Fruit fly (Drosophila melanogaster) whole organism, embryonic: ENCODE data around the gene nst.
A peak's percentile ranks its signal among the peaks of the same experiment; 100 is the strongest.

Experiments used
- CG10209 ChIP-seq: fragments of 200-800 bp; sonication (Bioruptor generic); optimal IDR thresholded peaks from 3 replicates; lab custom pipeline; 2017; ENCODE audit warnings: missing biosample characterization, mild to moderate bottlenecking, missing genetic modification characterization, missing genetic modification reagents
- CG10274 ChIP-seq: fragments of 200-800 bp; sonication (Bioruptor generic); optimal IDR thresholded peaks from 3 replicates; lab custom pipeline; 2017; ENCODE audit warnings: missing biosample characterization, mild to moderate bottlenecking, missing genetic modification characterization
- CG11247 ChIP-seq: fragments of 200-800 bp; sonication (Bioruptor generic); IDR thresholded peaks from 2 replicates; pipeline ENCODE4 v1.3.6; 2022; ENCODE audit warnings: missing biosample characterization, missing genetic modification characterization
- CG11456 ChIP-seq: fragments of 200-800 bp; sonication (Bioruptor generic); IDR thresholded peaks from 3 replicates; pipeline ENCODE4 v1.3.6; 2022; ENCODE audit warnings: missing biosample characterization, missing genetic modification characterization
- CG11696 ChIP-seq: fragments of 200-800 bp; sonication (Bioruptor generic); IDR thresholded peaks from 2 replicates; pipeline ENCODE4 v1.3.6; 2022; ENCODE audit warnings: missing biosample characterization, missing genetic modification characterization
- CG12744 ChIP-seq: fragments of 200-800 bp; sonication (Bioruptor generic); optimal IDR thresholded peaks from 2 replicates; lab custom pipeline; 2016; ENCODE audit warnings: missing biosample characterization, missing genetic modification characterization
- CG13424 ChIP-seq: fragments of 200-800 bp; sonication (Bioruptor generic); optimal IDR thresholded peaks from 2 replicates; lab custom pipeline; 2019; ENCODE audit warnings: missing biosample characterization, mild to moderate bottlenecking, missing genetic modification characterization, moderate library complexity
- CG13894 ChIP-seq: fragments of 200-800 bp; sonication (Bioruptor generic); optimal IDR thresholded peaks from 3 replicates; lab custom pipeline; 2018; ENCODE audit warnings: missing biosample characterization, mild to moderate bottlenecking, missing genetic modification characterization, moderate library complexity
- CG14860 ChIP-seq: fragments of 200-800 bp; sonication (Bioruptor generic); IDR thresholded peaks from 3 replicates; pipeline ENCODE4 v1.3.6; 2022; ENCODE audit warnings: missing biosample characterization, missing genetic modification characterization; ENCODE audit not compliant: partially characterized antibody
- CG15696 ChIP-seq: fragments of 200-800 bp; sonication (Bioruptor generic); optimal IDR thresholded peaks from 2 replicates; lab custom pipeline; 2019; ENCODE audit warnings: missing biosample characterization, mild to moderate bottlenecking, missing genetic modification characterization, moderate library complexity
- CG1602 ChIP-seq: fragments of 200-800 bp; sonication (Bioruptor generic); optimal IDR thresholded peaks from 3 replicates; lab custom pipeline; 2016; ENCODE audit warnings: missing biosample characterization, missing genetic modification characterization
- CG1603 ChIP-seq: fragments of 200-800 bp; sonication (Bioruptor generic); optimal IDR thresholded peaks from 2 replicates; lab custom pipeline; 2019; ENCODE audit warnings: missing biosample characterization, mild to moderate bottlenecking, missing genetic modification characterization, moderate library complexity
- CG17568 ChIP-seq: fragments of 200-800 bp; sonication (Bioruptor generic); optimal IDR thresholded peaks from 2 replicates; lab custom pipeline; 2018; ENCODE audit warnings: missing biosample characterization, mild to moderate bottlenecking, missing genetic modification characterization, moderate library complexity
- CG18764 ChIP-seq: fragments of 200-800 bp; sonication (Bioruptor generic); optimal IDR thresholded peaks from 3 replicates; lab custom pipeline; 2016; ENCODE audit warnings: missing biosample characterization, missing genetic modification characterization
- CG3065 ChIP-seq: fragments of 200-800 bp; sonication (Bioruptor generic); optimal IDR thresholded peaks from 2 replicates; lab custom pipeline; 2016; ENCODE audit warnings: missing biosample characterization, missing genetic modification characterization
- CG3281 ChIP-seq: fragments of 200-800 bp; sonication (Bioruptor generic); optimal IDR thresholded peaks from 3 replicates; lab custom pipeline; 2017; ENCODE audit warnings: missing biosample characterization, mild to moderate bottlenecking, missing genetic modification characterization
- CG4328 ChIP-seq: fragments of 200-800 bp; sonication (Bioruptor generic); optimal IDR thresholded peaks from 3 replicates; lab custom pipeline; 2017; ENCODE audit warnings: missing biosample characterization, missing genetic modification reagents, missing genetic modification characterization
- CG4360 ChIP-seq: fragments of 200-800 bp; sonication (Bioruptor generic); IDR thresholded peaks from 2 replicates; pipeline ENCODE4 v1.3.6; 2022; ENCODE audit warnings: missing biosample characterization, missing genetic modification characterization
- CG4424 ChIP-seq: fragments of 200-800 bp; sonication (Bioruptor generic); optimal IDR thresholded peaks from 3 replicates; lab custom pipeline; 2016; ENCODE audit warnings: missing biosample characterization, missing genetic modification characterization
- CG7372 ChIP-seq: fragments of 200-800 bp; sonication (Bioruptor generic); IDR thresholded peaks from 2 replicates; pipeline ENCODE4 v1.3.6; 2022; ENCODE audit warnings: missing biosample characterization, missing genetic modification characterization
- CoRest ChIP-seq: fragments of 200-800 bp; sonication (Bioruptor generic); optimal IDR thresholded peaks from 3 replicates; lab custom pipeline; 2018; ENCODE audit warnings: missing biosample characterization, mild to moderate bottlenecking, missing genetic modification characterization, moderate library complexity
- Dip2 ChIP-seq: fragments of 200-800 bp; sonication (Bioruptor generic); IDR thresholded peaks from 2 replicates; pipeline ENCODE4 v1.3.6; 2022; ENCODE audit warnings: missing biosample characterization, missing genetic modification characterization
- ERR ChIP-seq: fragments of 200-800 bp; sonication (Bioruptor generic); optimal IDR thresholded peaks from 2 replicates; lab custom pipeline; 2016; ENCODE audit warnings: missing biosample characterization, missing genetic modification characterization
- Hr39 ChIP-seq: fragments of >200 bp; optimal IDR thresholded peaks from 2 replicates; lab custom pipeline; 2017
- Opbp ChIP-seq: fragments of 200-800 bp; sonication (Bioruptor generic); IDR thresholded peaks from 3 replicates; pipeline ENCODE4 v1.3.6; 2022; ENCODE audit warnings: missing biosample characterization, missing genetic modification characterization; ENCODE audit not compliant: partially characterized antibody
- Optix ChIP-seq: fragments of 200-800 bp; sonication (Bioruptor generic); IDR thresholded peaks from 3 replicates; pipeline ENCODE4 v1.3.6; 2022; ENCODE audit warnings: missing biosample characterization, missing genetic modification characterization
- Sox102F ChIP-seq: fragments of 200-800 bp; sonication (Bioruptor generic); optimal IDR thresholded peaks from 2 replicates; lab custom pipeline; 2018; ENCODE audit warnings: missing biosample characterization, mild to moderate bottlenecking, missing genetic modification characterization, moderate library complexity
- Ssrp ChIP-seq: fragments of 200-800 bp; sonication (Bioruptor generic); optimal IDR thresholded peaks from 2 replicates; lab custom pipeline; 2018; ENCODE audit warnings: missing biosample characterization, mild to moderate bottlenecking, missing genetic modification characterization, moderate library complexity
- Stat92E ChIP-seq, 3 experiments: fragments of >200 bp in 2 of 3; fragments of 200-800 bp in 1 of 3; sonication (Bioruptor generic) in 1 of 3; optimal IDR thresholded peaks; 2 replicates each; lab custom pipeline; 2017 to 2019; ENCODE audit warnings: missing biosample characterization in 3 of 3, missing genetic modification characterization in 3 of 3, mild to moderate bottlenecking in 1 of 3, moderate library complexity in 1 of 3
- Taf1 ChIP-seq: fragments of 200-800 bp; sonication (Bioruptor generic); IDR thresholded peaks from 2 replicates; pipeline ENCODE4 v1.3.6; 2022; ENCODE audit warnings: missing biosample characterization, missing genetic modification characterization
- Tbp ChIP-seq: fragments of >200 bp; optimal IDR thresholded peaks from 2 replicates; lab custom pipeline; 2018; ENCODE audit warnings: missing biosample characterization, missing genetic modification characterization
- aop ChIP-seq: fragments of 200-800 bp; sonication (Bioruptor generic); IDR thresholded peaks from 2 replicates; pipeline ENCODE4 v1.3.6; 2022; ENCODE audit warnings: missing biosample characterization, missing genetic modification characterization
- ara ChIP-seq: fragments of 200-800 bp; sonication (Bioruptor generic); IDR thresholded peaks from 2 replicates; pipeline ENCODE4 v1.3.6; 2022; ENCODE audit warnings: missing biosample characterization, missing genetic modification characterization
- bab2 ChIP-seq: fragments of 200-800 bp; sonication (Bioruptor generic); optimal IDR thresholded peaks from 2 replicates; lab custom pipeline; 2016; ENCODE audit warnings: missing biosample characterization, missing genetic modification characterization
- crol ChIP-seq: fragments of 200-800 bp; sonication (Bioruptor generic); IDR thresholded peaks from 2 replicates; pipeline ENCODE4 v1.3.6; 2022; ENCODE audit warnings: missing biosample characterization, missing genetic modification characterization
- dysf ChIP-seq: fragments of 200-800 bp; sonication (Bioruptor generic); IDR thresholded peaks from 3 replicates; pipeline ENCODE4 v1.3.6; 2022; ENCODE audit warnings: missing biosample characterization, missing genetic modification characterization
- emc ChIP-seq: fragments of 200-800 bp; sonication (Bioruptor generic); optimal IDR thresholded peaks from 2 replicates; lab custom pipeline; 2016; ENCODE audit warnings: missing biosample characterization, missing genetic modification characterization
- eve ChIP-seq, 2 experiments: fragments of >200 bp; optimal IDR thresholded peaks; 2 replicates each; lab custom pipeline; 2017; ENCODE audit warnings: missing biosample characterization in 2 of 2, missing genetic modification characterization in 2 of 2
- gce ChIP-seq: fragments of 200-800 bp; sonication (Bioruptor generic); IDR thresholded peaks from 3 replicates; pipeline ENCODE4 v1.3.6; 2022; ENCODE audit warnings: missing biosample characterization, missing genetic modification characterization
- gro ChIP-seq: fragments of 200-800 bp; sonication (Bioruptor generic); optimal IDR thresholded peaks from 2 replicates; lab custom pipeline; 2016; ENCODE audit warnings: missing biosample characterization, missing genetic modification characterization
- hbn ChIP-seq: fragments of 200-800 bp; sonication (Bioruptor generic); IDR thresholded peaks from 2 replicates; pipeline ENCODE4 v1.3.6; 2022; ENCODE audit warnings: missing biosample characterization, missing genetic modification characterization; ENCODE audit not compliant: partially characterized antibody
- ind ChIP-seq: fragments of 200-800 bp; sonication (Bioruptor generic); optimal IDR thresholded peaks from 3 replicates; lab custom pipeline; 2016; ENCODE audit warnings: missing biosample characterization, missing genetic modification characterization
- mirr ChIP-seq: fragments of 200-800 bp; sonication (Bioruptor generic); optimal IDR thresholded peaks from 3 replicates; lab custom pipeline; 2018; ENCODE audit warnings: missing biosample characterization, mild to moderate bottlenecking, missing genetic modification characterization
- nom ChIP-seq: fragments of 200-800 bp; sonication (Bioruptor generic); optimal IDR thresholded peaks from 2 replicates; lab custom pipeline; 2017; ENCODE audit warnings: missing biosample characterization, missing genetic modification characterization, mild to moderate bottlenecking, moderate library complexity, missing genetic modification reagents
- salm ChIP-seq: fragments of 200-800 bp; sonication (Bioruptor generic); optimal IDR thresholded peaks from 2 replicates; lab custom pipeline; 2018; ENCODE audit warnings: missing biosample characterization, mild to moderate bottlenecking, missing genetic modification characterization
- sd ChIP-seq: fragments of 200-800 bp; sonication (Bioruptor generic); optimal IDR thresholded peaks from 3 replicates; lab custom pipeline; 2018; ENCODE audit warnings: missing biosample characterization, mild to moderate bottlenecking, missing genetic modification characterization, moderate library complexity
- sens-2 ChIP-seq: fragments of 200-800 bp; sonication (Bioruptor generic); IDR thresholded peaks from 2 replicates; pipeline ENCODE4 v1.3.6; 2022; ENCODE audit warnings: missing biosample characterization, missing genetic modification characterization
- sr ChIP-seq: fragments of 200-800 bp; sonication (Bioruptor generic); IDR thresholded peaks from 3 replicates; pipeline ENCODE4 v1.3.6; 2022; ENCODE audit warnings: missing biosample characterization, missing genetic modification characterization
- tio ChIP-seq: fragments of 200-800 bp; sonication (Bioruptor generic); optimal IDR thresholded peaks from 2 replicates; lab custom pipeline; 2017; ENCODE audit warnings: missing biosample characterization, missing genetic modification characterization, inconsistent platforms
- tna ChIP-seq: fragments of 200-800 bp; sonication (Bioruptor generic); IDR thresholded peaks from 2 replicates; pipeline ENCODE4 v1.3.6; 2022; ENCODE audit warnings: missing biosample characterization, missing genetic modification characterization; ENCODE audit not compliant: partially characterized antibody
- twi ChIP-seq: fragments of 200-800 bp; optimal IDR thresholded peaks from 2 replicates; lab custom pipeline; 2019; ENCODE audit warnings: missing biosample characterization, mild to moderate bottlenecking, missing genetic modification characterization, moderate library complexity
- vvl ChIP-seq: fragments of 200-800 bp; sonication (Bioruptor generic); IDR thresholded peaks from 2 replicates; pipeline ENCODE4 v1.3.6; 2022; ENCODE audit warnings: missing biosample characterization, missing genetic modification characterization

nst gene

DNA sequence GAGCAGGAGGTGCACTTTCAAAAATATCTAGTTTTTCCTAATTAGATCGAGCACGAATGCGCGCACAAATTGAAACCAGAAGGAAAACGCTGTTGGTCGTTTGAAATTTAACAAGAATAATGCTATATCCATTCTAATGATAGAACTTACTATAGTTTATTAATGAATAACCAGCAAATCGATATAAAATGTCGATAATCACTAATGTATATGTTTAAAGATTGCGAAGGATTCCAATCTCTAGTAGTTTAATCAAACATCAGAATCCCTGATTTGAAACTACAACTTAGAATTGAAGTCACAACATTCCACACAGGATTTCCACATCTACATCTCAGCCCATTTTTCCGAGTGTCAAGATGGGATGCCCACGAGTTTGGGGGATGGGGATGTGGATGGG is 35.5 kb upstream of the nst start (continued):
- no peak for TF ChIP-seq CG11247 (GFP tag; lab: Robert Waterston, UW)
- peak; percentile 13 for TF ChIP-seq CG4424
- TF ChIP-seq dysf (GFP tag; lab: Robert Waterston, UW) = no peak
- no peak for TF ChIP-seq sens-2 (GFP tag; lab: Robert Waterston, UW)
- no peak for TF ChIP-seq aop (GFP tag; lab: Robert Waterston, UW)
- TF ChIP-seq ERR = no peak
- TF ChIP-seq eve (GFP tag; optimal IDR thresholded peaks at IDR 0.05; lab: Kevin White, UChicago) = peak in 1 of 2 experiments; percentile 50
- no peak for TF ChIP-seq CG3065 (GFP tag; lab: Kevin White, UChicago)
- TF ChIP-seq salm = no peak
- TF ChIP-seq Tbp (GFP tag; lab: Kevin White, UChicago) = no peak
- TF ChIP-seq Sox102F (GFP tag; lab: Kevin White, UChicago) = no peak
- TF ChIP-seq bab2 = no peak
- TF ChIP-seq CG17568 (GFP tag; lab: Kevin White, UChicago) = no peak
- TF ChIP-seq CG18764 (GFP tag; lab: Kevin White, UChicago) = no peak
- no peak for TF ChIP-seq nom (GFP tag; lab: Kevin White, UChicago)
- no peak for TF ChIP-seq tna
- TF ChIP-seq Dip2 (GFP tag; lab: Robert Waterston, UW) = no peak
- no peak for TF ChIP-seq CG3281 (GFP tag; lab: Kevin White, UChicago)
- TF ChIP-seq CG11696 = no peak
- no peak for TF ChIP-seq CG14860
- no peak for TF ChIP-seq gce (GFP tag; lab: Robert Waterston, UW)
- TF ChIP-seq Taf1 (GFP tag; lab: Robert Waterston, UW) = no peak
- TF ChIP-seq gro (GFP tag; lab: Kevin White, UChicago) = no peak

DNA sequence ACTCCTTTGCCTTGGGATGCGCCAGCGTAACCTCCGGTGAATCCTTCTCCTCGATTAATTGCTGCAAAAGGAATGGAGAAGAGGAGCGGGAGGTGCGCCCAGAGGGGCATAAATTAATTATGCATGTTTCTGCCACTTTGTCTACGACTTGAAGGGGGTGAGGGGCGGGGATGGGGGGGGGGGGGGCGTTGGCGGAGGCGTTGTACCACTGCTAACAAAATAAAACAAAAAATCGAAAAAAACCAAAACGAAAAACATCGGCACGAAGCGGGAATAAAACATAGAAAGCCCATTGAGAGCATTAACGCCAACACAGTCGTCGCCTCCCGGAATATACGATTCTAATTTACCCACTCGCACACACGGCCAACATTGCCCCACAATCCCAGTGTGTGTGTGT is 35.0 kb upstream of the nst start:
- no peak for TF ChIP-seq Optix (GFP tag; lab: Robert Waterston, UW)
- TF ChIP-seq CoRest = no peak
- TF ChIP-seq ind (GFP tag; lab: Kevin White, UChicago) = no peak
- TF ChIP-seq hbn = no peak
- no peak for TF ChIP-seq Ssrp (tag; lab: Kevin White, UChicago)
- peak; percentile 1 for TF ChIP-seq twi (tag; lab: Kevin White, UChicago)
- no peak for TF ChIP-seq tio
- peak; percentile 23; the same call in 1 of the 2 replicates for TF ChIP-seq vvl (GFP tag; lab: Robert Waterston, UW)
- TF ChIP-seq emc (GFP tag; lab: Kevin White, UChicago) = no peak
- TF ChIP-seq crol = peak; percentile 80
- 0 out of 3 replicates have a peak, but pooled peaks have one; percentile 14 for TF ChIP-seq Opbp (GFP tag; lab: Robert Waterston, UW)
- peak; percentile 51; the same call in 1 of the 2 replicates for TF ChIP-seq ara (GFP tag; lab: Robert Waterston, UW)
- no peak for TF ChIP-seq CG12744 (GFP tag; lab: Kevin White, UChicago)
- 0 out of 3 replicates have a peak, but pooled peaks have one; percentile 18 for TF ChIP-seq CG11456
- no peak for TF ChIP-seq CG15696
- no peak for TF ChIP-seq CG1603
- peak; percentile 94 for TF ChIP-seq sr (GFP tag; lab: Robert Waterston, UW)
- TF ChIP-seq, all 482 proteins: peak for 7

DNA sequence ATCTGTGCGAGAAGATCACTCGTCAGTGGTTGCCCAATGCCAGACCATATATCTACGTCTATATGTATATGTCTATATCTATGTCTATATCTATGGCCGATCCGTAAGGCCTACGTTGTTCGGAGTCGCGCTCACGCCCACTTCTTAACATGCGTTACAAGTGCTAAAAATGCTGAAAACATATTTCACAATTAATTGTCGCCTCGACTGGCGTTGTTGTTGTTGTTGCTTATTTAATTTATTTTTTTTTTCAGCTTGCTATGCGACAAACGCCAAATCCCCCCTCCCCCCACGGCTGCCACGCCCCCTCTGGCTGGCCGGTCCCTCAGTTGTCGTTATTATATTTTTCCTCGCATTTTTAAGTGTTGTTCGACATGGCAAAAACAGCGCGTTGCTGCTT is 34.3 kb upstream of the nst start:
- TF ChIP-seq CG10274 (GFP tag; lab: Kevin White, UChicago) (no peak), CG4328 (peak; percentile 37), sr (GFP tag; lab: Robert Waterston, UW) (peak; percentile 70; the same call in 2 of the 3 replicates), CG1602 (GFP tag; lab: Kevin White, UChicago) (no peak), CG13894 (tag; lab: Kevin White, UChicago) (peak; percentile 78), mirr (GFP tag; lab: Kevin White, UChicago) (peak; percentile 37), sd (tag; lab: Kevin White, UChicago) (peak; percentile 73), CG13424 (tag; lab: Kevin White, UChicago) (no peak), Stat92E (GFP tag; optimal IDR thresholded peaks at IDR 0.05; lab: Kevin White, UChicago) (no peak), CG7372 (GFP tag; lab: Robert Waterston, UW) (no peak), Hr39 (lab: Kevin White, UChicago) (peak; percentile 8), crol (peak; percentile 8; the same call in 1 of the 2 replicates), CG10209 (GFP tag; lab: Kevin White, UChicago) (no peak), CG4360 (GFP tag; lab: Robert Waterston, UW) (peak; percentile 32; the same call in 1 of the 2 replicates), ara (GFP tag; lab: Robert Waterston, UW) (peak; percentile 61)
